Fruit fly (Drosophila melanogaster) Kc167 (cell line): ENCODE results near the gene Ppt2.

Experiments
- Myc ChIP-seq: fragments of >200 bp; optimal IDR thresholded peaks from 2 replicates; lab custom pipeline; 2017; ENCODE audit warnings: missing external identifiers
- Sin3A ChIP-seq: fragments of >200 bp; optimal IDR thresholded peaks from 2 replicates; lab custom pipeline; 2018; ENCODE audit warnings: missing external identifiers
- h ChIP-seq: fragments of >200 bp; optimal IDR thresholded peaks from 3 replicates; lab custom pipeline; 2018; ENCODE audit warnings: missing external identifiers
- insv ChIP-seq: fragments of >200 bp; optimal IDR thresholded peaks from 3 replicates; lab custom pipeline; 2018; ENCODE audit warnings: missing external identifiers
- psq ChIP-seq: fragments of >200 bp; optimal IDR thresholded peaks from 2 replicates; lab custom pipeline; 2017; ENCODE audit warnings: missing external identifiers
- ttk ChIP-seq: sonication (Bioruptor generic); optimal IDR thresholded peaks from 2 replicates; lab custom pipeline; 2017; ENCODE audit warnings: missing external identifiers

Ppt2 gene

dm6 chr2L:11295762-11296161 lies 15.7 kb downstream of the Ppt2 start:
- TF ChIP-seq psq (lab: Kevin White, UChicago) (no peak), ttk (lab: Kevin White, UChicago) (no peak), Myc (no peak), Sin3A (lab: Kevin White, UChicago) (no peak), insv (lab: Kevin White, UChicago) (no peak), h (lab: Kevin White, UChicago) (no peak)

- no peak for TF ChIP-seq ttk (lab: Kevin White, UChicago)
Observed at dm6 chr2L:11296483-11296882, 16.4 kb downstream of the Ppt2 start.

dm6 chr2L:11302507-11302906 lies 22.4 kb downstream of the Ppt2 start:
- TF ChIP-seq insv (lab: Kevin White, UChicago) (no peak), Myc (no peak), h (lab: Kevin White, UChicago) (no peak), Sin3A (lab: Kevin White, UChicago) (no peak), psq (lab: Kevin White, UChicago) (no peak), ttk (lab: Kevin White, UChicago) (no peak)

- no peak for TF ChIP-seq Sin3A (lab: Kevin White, UChicago)
- TF ChIP-seq Myc: no peak
- no peak for TF ChIP-seq h (lab: Kevin White, UChicago)
- no peak for TF ChIP-seq insv (lab: Kevin White, UChicago)
- TF ChIP-seq psq (lab: Kevin White, UChicago): no peak
- no peak for TF ChIP-seq ttk (lab: Kevin White, UChicago)
Observed at dm6 chr2L:11306091-11306490, 26.0 kb downstream of the Ppt2 start.

dm6 chr2L:11307072-11307471 lies 27.0 kb downstream of the Ppt2 start:
- TF ChIP-seq ttk (lab: Kevin White, UChicago): no peak
- no peak for TF ChIP-seq h (lab: Kevin White, UChicago)
- no peak for TF ChIP-seq psq (lab: Kevin White, UChicago)
- no peak for TF ChIP-seq insv (lab: Kevin White, UChicago)
- no peak for TF ChIP-seq Sin3A (lab: Kevin White, UChicago)
- no peak for TF ChIP-seq Myc

- TF ChIP-seq h (lab: Kevin White, UChicago) (no peak), ttk (lab: Kevin White, UChicago) (no peak), psq (lab: Kevin White, UChicago) (no peak), Myc (no peak), Sin3A (lab: Kevin White, UChicago) (no peak), insv (lab: Kevin White, UChicago) (no peak)
Observed at dm6 chr2L:11309806-11310205, 29.7 kb downstream of the Ppt2 start.

dm6 chr2L:11317655-11318278 lies 37.7 kb downstream of the Ppt2 start:
- TF ChIP-seq ttk (lab: Kevin White, UChicago) (no peak), insv (lab: Kevin White, UChicago) (no peak), h (lab: Kevin White, UChicago) (no peak), Myc (no peak), Sin3A (lab: Kevin White, UChicago) (no peak), psq (lab: Kevin White, UChicago) (no peak)

dm6 chr2L:11318464-11318863 lies 38.4 kb downstream of the Ppt2 start:
- TF ChIP-seq h (lab: Kevin White, UChicago): no peak

- TF ChIP-seq psq (lab: Kevin White, UChicago): no peak
- no peak for TF ChIP-seq Sin3A (lab: Kevin White, UChicago)
- no peak for TF ChIP-seq insv (lab: Kevin White, UChicago)
- no peak for TF ChIP-seq Myc
- TF ChIP-seq h (lab: Kevin White, UChicago): no peak
- no peak for TF ChIP-seq ttk (lab: Kevin White, UChicago)
Observed at dm6 chr2L:11319221-11319620, 39.1 kb downstream of the Ppt2 start.

dm6 chr2L:11322115-11322514 lies 42.0 kb downstream of the Ppt2 start:
- TF ChIP-seq psq (lab: Kevin White, UChicago) (no peak), ttk (lab: Kevin White, UChicago) (no peak), Sin3A (lab: Kevin White, UChicago) (no peak), insv (lab: Kevin White, UChicago) (no peak), h (lab: Kevin White, UChicago) (no peak), Myc (no peak)

- TF ChIP-seq Myc (no peak), psq (lab: Kevin White, UChicago) (no peak), insv (lab: Kevin White, UChicago) (no peak)
Observed at dm6 chr2L:11322800-11323199, 42.7 kb downstream of the Ppt2 start.

dm6 chr2L:11323917-11324316 lies 43.8 kb downstream of the Ppt2 start:
- TF ChIP-seq Myc: no peak
- TF ChIP-seq h (lab: Kevin White, UChicago): no peak
- no peak for TF ChIP-seq ttk (lab: Kevin White, UChicago)
- no peak for TF ChIP-seq psq (lab: Kevin White, UChicago)
- TF ChIP-seq insv (lab: Kevin White, UChicago): no peak
- TF ChIP-seq Sin3A (lab: Kevin White, UChicago): no peak

dm6 chr2L:11326373-11326772 lies 46.3 kb downstream of the Ppt2 start:
- TF ChIP-seq psq (lab: Kevin White, UChicago) (no peak), h (lab: Kevin White, UChicago) (no peak), ttk (lab: Kevin White, UChicago) (no peak), Myc (no peak), insv (lab: Kevin White, UChicago) (no peak), Sin3A (lab: Kevin White, UChicago) (no peak)
